Worm (Caenorhabditis elegans) whole organism, midembryonic: ENCODE measurements around the gene ZK721.4.

ENCODE experiments used
- T22C8.4 ChIP-seq: fragments of 200-800 bp; sonication (Bioruptor generic); IDR thresholded peaks from 2 replicates; pipeline ENCODE4 v1.3.6; 2022; ENCODE audit warnings: missing genetic modification characterization, missing compliant biosample characterization
- cog-1 ChIP-seq: sonication (generic microtip); optimal IDR thresholded peaks from 2 replicates; lab custom pipeline; 2016; ENCODE audit warnings: missing genetic modification characterization, missing compliant biosample characterization
- flt-1 ChIP-seq: fragments of 200-800 bp; sonication (Bioruptor generic); IDR thresholded peaks from 2 replicates; pipeline ENCODE4 v1.3.6; 2022; ENCODE audit warnings: missing genetic modification characterization, missing compliant biosample characterization
- klf-2 ChIP-seq: fragments of 200-800 bp; sonication (Bioruptor generic); conservative IDR thresholded peaks from 2 replicates; pipeline ENCODE4 v1.3.6; 2022; ENCODE audit warnings: missing genetic modification reagents, missing genetic modification characterization, missing compliant biosample characterization
- med-1 ChIP-seq: sonication (generic microtip); optimal IDR thresholded peaks from 2 replicates; lab custom pipeline; 2017; ENCODE audit warnings: missing genetic modification characterization, mild to moderate bottlenecking, missing compliant biosample characterization, antibody characterized with exemption, missing genetic modification reagents; ENCODE audit not compliant: insufficient read depth
- ref-1 ChIP-seq: fragments of 200-800 bp; sonication (Bioruptor generic); conservative IDR thresholded peaks from 2 replicates; pipeline ENCODE4 v1.3.6; 2022; ENCODE audit warnings: missing genetic modification reagents, missing genetic modification characterization, missing compliant biosample characterization
- tab-1 ChIP-seq: fragments of 200-800 bp; sonication (Bioruptor generic); IDR thresholded peaks from 2 replicates; pipeline ENCODE4 v1.3.6; 2022; ENCODE audit warnings: missing genetic modification characterization, missing compliant biosample characterization
- ztf-23 ChIP-seq: fragments of 200-800 bp; sonication (Bioruptor generic); IDR thresholded peaks from 2 replicates; pipeline ENCODE4 v1.3.6; 2022; ENCODE audit warnings: missing genetic modification reagents, missing genetic modification characterization, missing compliant biosample characterization
- ztf-29 ChIP-seq: fragments of 200-800 bp; sonication (Bioruptor generic); IDR thresholded peaks from 2 replicates; pipeline ENCODE4 v1.3.6; 2022; ENCODE audit warnings: missing genetic modification reagents, missing genetic modification characterization, missing compliant biosample characterization

The ZK721.4 gene

ce11 chrX:8818438-8818837 is 39.8 kb downstream of the ZK721.4 start:
- TF ChIP-seq T22C8.4: peak; percentile 8; the same call in 1 of the 2 replicates

- TF ChIP-seq klf-2 (GFP tag; lab: Robert Waterston, UW) (no peak), med-1 (GFP tag; lab: Kevin White, UChicago) (no peak)
Measured at ce11 chrX:8819815-8820415, 41.3 kb downstream of the ZK721.4 start.

- TF ChIP-seq flt-1 (GFP tag; lab: Robert Waterston, UW) (no peak), ztf-29 (GFP tag; lab: Robert Waterston, UW) (no peak), cog-1 (no peak), klf-2 (GFP tag; lab: Robert Waterston, UW) (no peak), tab-1 (GFP tag; lab: Robert Waterston, UW) (no peak), ztf-23 (GFP tag; lab: Robert Waterston, UW) (no peak), med-1 (GFP tag; lab: Kevin White, UChicago) (no peak), ref-1 (no peak), T22C8.4 (no peak)
Measured at ce11 chrX:8820643-8821042, 42.0 kb downstream of the ZK721.4 start.

DNA sequence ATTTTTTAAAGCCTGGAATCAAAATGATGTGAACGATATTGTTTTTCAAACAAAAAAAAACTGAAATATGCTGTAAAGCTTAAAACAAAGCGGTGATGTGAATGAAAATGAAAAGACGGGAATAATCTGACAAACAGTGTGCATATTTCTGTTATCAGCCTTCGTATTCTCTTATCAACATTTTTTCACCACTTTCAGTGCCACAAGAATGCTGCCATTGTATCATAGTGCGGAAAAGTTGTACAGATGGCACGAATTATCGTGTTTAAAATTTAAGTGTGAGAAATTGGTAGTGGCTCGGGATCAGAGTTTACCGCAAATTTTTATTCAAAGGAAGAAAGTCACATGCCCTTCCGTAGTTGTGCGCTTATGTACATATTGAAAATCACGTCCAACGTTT is 45.8 kb downstream of the ZK721.4 start, which contains the start of gene ifd-1:
Gene ifd-1 (minus strand): TSS at position 12 of the 400 bp plus-strand sequence.
- TF ChIP-seq flt-1 (GFP tag; lab: Robert Waterston, UW) (no peak), T22C8.4 (no peak), ztf-23 (GFP tag; lab: Robert Waterston, UW) (no peak)

DNA sequence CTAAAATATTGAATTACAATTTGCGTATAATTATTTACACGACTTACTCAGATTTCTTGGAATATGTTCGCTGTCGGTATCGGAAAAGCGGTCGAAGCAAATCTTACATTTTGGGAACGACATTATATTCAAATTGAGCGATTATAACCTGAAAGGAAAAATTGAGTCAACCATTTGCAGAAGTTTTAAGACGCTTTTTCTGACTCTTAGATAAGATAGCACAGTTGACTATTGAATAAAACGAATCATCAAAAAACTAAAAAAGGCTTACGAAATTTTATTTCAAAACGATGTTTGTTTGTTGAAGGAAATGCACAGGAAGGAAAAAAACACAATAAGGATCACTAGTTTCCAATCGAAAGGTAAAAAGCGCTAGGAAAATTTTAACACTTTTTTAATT is 49.7 kb downstream of the ZK721.4 start, which contains the start of gene rcs-1:
Gene rcs-1 (minus strand): TSS at position 176 of the 400 bp plus-strand sequence.
- TF ChIP-seq ref-1 (no peak), med-1 (GFP tag; lab: Kevin White, UChicago) (no peak), ztf-23 (GFP tag; lab: Robert Waterston, UW) (no peak)

DNA sequence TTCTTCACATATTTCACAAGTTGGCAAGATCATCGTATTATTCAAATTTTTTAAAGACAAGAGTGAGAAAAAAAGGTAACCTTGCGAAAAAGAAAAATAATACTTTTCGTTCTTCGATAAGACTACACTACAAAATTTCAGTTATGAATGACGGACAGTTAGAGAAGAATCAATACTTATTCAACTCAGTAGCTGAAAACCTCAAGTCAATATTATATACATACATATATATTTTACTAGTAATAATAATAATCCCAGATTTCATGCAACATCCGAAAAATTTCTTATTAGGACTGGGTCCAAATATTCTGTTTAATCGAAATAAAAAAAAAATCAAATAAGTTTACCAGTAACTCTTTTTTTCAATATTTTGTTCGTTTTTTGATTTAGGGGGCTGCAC is 52.5 kb downstream of the ZK721.4 start, which contains the start of gene C28G1.6:
Gene C28G1.6 (minus strand): TSS at position 101 of the 400 bp plus-strand sequence.
- TF ChIP-seq cog-1: no peak
- no peak for TF ChIP-seq ref-1
- TF ChIP-seq klf-2 (GFP tag; lab: Robert Waterston, UW): no peak
- TF ChIP-seq T22C8.4: no peak
- no peak for TF ChIP-seq ztf-23 (GFP tag; lab: Robert Waterston, UW)
- no peak for TF ChIP-seq ztf-29 (GFP tag; lab: Robert Waterston, UW)
- no peak for TF ChIP-seq med-1 (GFP tag; lab: Kevin White, UChicago)
- no peak for TF ChIP-seq flt-1 (GFP tag; lab: Robert Waterston, UW)
- no peak for TF ChIP-seq tab-1 (GFP tag; lab: Robert Waterston, UW)
